Worm (Caenorhabditis elegans) whole organism, L4/young adult: ENCODE measurements around the gene F13C5.3.

Source experiments
- W03F9.2 ChIP-seq: fragments of 150-350 bp; optimal IDR thresholded peaks from 2 replicates; lab custom pipeline; 2014; ENCODE audit warnings: missing biosample characterization, missing genetic modification characterization
- dao-5 ChIP-seq: sonication (generic microtip); optimal IDR thresholded peaks from 2 replicates; lab custom pipeline; 2016; ENCODE audit warnings: missing genotype, missing genetic modification characterization, moderate library complexity, missing compliant biosample characterization
- him-1 ChIP-seq: sonication (generic microtip); optimal IDR thresholded peaks from 2 replicates; lab custom pipeline; 2016; ENCODE audit warnings: missing genotype, missing genetic modification reagents, missing genetic modification characterization, missing compliant biosample characterization

F13C5.3 gene

DNA sequence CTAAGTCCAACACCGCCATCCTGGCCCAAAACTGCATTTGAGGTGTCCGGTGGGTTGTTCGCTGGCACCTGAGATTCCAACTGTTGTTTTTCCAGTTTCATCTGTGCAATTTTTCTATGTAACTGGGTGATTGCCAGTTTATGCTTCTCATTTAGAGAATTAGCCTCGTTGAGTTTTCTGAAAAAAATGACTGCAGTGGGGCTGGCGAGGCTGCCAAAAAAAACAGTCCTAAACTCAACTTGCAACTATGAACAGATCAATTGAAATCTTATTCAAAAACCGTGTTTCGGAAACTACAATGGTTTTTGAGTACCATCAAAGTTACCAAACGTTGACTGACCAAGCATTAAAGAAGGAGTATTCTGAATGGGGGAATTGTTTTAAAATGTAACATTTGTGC is 45.5 kb downstream of the F13C5.3 start, which contains the start of gene F57C12.6:
F57C12.6 (minus strand) TSS at position 101 of the 400 bp plus-strand sequence.
- TF ChIP-seq dao-5 (tag; lab: Kevin White, UChicago) (no peak), him-1 (tag; lab: Kevin White, UChicago) (no peak)

DNA sequence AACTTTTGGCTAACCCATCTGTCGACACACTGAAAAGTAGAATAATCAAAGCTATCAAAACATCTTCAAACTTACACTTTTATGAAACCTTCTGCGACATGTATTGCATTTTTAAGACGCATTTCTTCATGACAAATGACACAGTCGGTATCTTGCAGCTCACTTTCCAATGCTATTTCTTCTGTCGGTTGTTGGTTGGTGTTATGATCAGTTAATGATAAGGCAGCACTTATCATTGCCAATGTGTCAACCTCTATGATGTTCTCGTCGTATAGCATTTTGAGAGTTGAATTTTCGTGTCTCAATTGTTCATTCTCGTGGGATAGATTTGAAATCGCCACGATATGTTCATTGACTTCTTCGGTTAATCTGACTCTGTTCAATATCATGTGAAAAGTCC is 46.0 kb downstream of the F13C5.3 start:
- TF ChIP-seq him-1 (tag; lab: Kevin White, UChicago) (no peak), dao-5 (tag; lab: Kevin White, UChicago) (no peak), W03F9.2 (tag; lab: Kevin White, UChicago) (no peak)

- no peak for TF ChIP-seq dao-5 (tag; lab: Kevin White, UChicago)
- TF ChIP-seq W03F9.2 (tag; lab: Kevin White, UChicago), result no peak
- TF ChIP-seq him-1 (tag; lab: Kevin White, UChicago), result no peak
Measured at ce11 chrX:551175-551729, 48.1 kb downstream of the F13C5.3 start, which contains the start of gene F57C12.2. Gene F57C12.2 (minus strand): TSS chrX:551392.
